Fruit fly (Drosophila melanogaster): ENCODE data around the gene Cpr76Ba.
"Not testable (repeated sequence)": the region's sequence is repeated elsewhere in the genome, so short reads cannot be mapped to it uniquely, and the experiment has no call there.

Cpr76Ba gene

dm6 chr3L:19475478-19475877 lies 42.7 kb downstream of the Cpr76Ba start, which contains the start of the genes CG18294 and CG32213:
Gene CG18294 (minus strand): TSS chr3L:19475578.
Gene CG32213 (plus strand): TSS chr3L:19475839.
- not testable (repeated sequence) for TF ChIP-seq CG32006, CG34406, CG8632 (GFP tag; optimal IDR thresholded peaks at IDR 0.05)

- TF ChIP-seq CG7368 (GFP tag; optimal IDR thresholded peaks at IDR 0.05); CG16779 (tag; optimal IDR thresholded peaks at IDR 0.05); Met (GFP tag; optimal IDR thresholded peaks at IDR 0.05): not testable (repeated sequence)
Observed at dm6 chr3L:19472128-19472527, 46.0 kb downstream of the Cpr76Ba start, which contains the start of the genes 825-Oak and CG12519. Gene 825-Oak (minus strand): TSS chr3L:19472228. Gene CG12519 (plus strand): TSS chr3L:19472491.

All from whole organism, prepupa.